Worm (Caenorhabditis elegans): Measurements from ENCODE around the gene C06C6.9.

C06C6.9 gene

ce11 chrV:16036166-16036565 is 39.6 kb upstream of the C06C6.9 start, which contains the start of gene T10C6.10 (continued):
- TF ChIP-seq hlh-12 (tag; optimal IDR thresholded peaks at IDR 0.05) (no peak), pha-4 (tag; optimal IDR thresholded peaks at IDR 0.05) (no peak), B0019.2 (GFP tag; conservative IDR thresholded peaks at IDR 0.05) (no peak), hmg-20 (GFP tag; IDR thresholded peaks at IDR 0.05) (no peak)

- 0 out of 2 replicates have a peak, but pooled peaks have one; percentile 39 for TF ChIP-seq zfh-2 (GFP tag; conservative IDR thresholded peaks at IDR 0.05)
- no peak for TF ChIP-seq egl-18 (GFP tag; IDR thresholded peaks at IDR 0.05)
- no peak for TF ChIP-seq ztf-22 (GFP tag; optimal IDR thresholded peaks at IDR 0.05)
- TF ChIP-seq aptf-2 (GFP tag; conservative IDR thresholded peaks at IDR 0.05): peak; percentile 99
- no peak for TF ChIP-seq snpc-1.3 (tag; optimal IDR thresholded peaks at IDR 0.05; ENCODE audit: insufficient read depth)
- TF ChIP-seq ceh-100 (GFP tag; IDR thresholded peaks at IDR 0.05): no peak
- no peak for TF ChIP-seq ztf-6 (GFP tag; IDR thresholded peaks at IDR 0.05)
- TF ChIP-seq rec-8 (tag; optimal IDR thresholded peaks at IDR 0.05): no peak
- TF ChIP-seq let-607 (tag; optimal IDR thresholded peaks at IDR 0.05): no peak
- TF ChIP-seq nhr-80 (tag; optimal IDR thresholded peaks at IDR 0.05): no peak
- TF ChIP-seq K12H6.12 (tag; optimal IDR thresholded peaks at IDR 0.05): no peak
- peak; percentile 86 for TF ChIP-seq madf-6 (GFP tag; IDR thresholded peaks at IDR 0.05)
- TF ChIP-seq aptf-3 (GFP tag; IDR thresholded peaks at IDR 0.05): peak; percentile 97
- TF ChIP-seq F57C9.4 (tag; optimal IDR thresholded peaks at IDR 0.05): no peak
- no peak for TF ChIP-seq nhr-120 (GFP tag; IDR thresholded peaks at IDR 0.05)
- TF ChIP-seq sptf-2 (GFP tag; optimal IDR thresholded peaks at IDR 0.05): no peak
- TF ChIP-seq C06A6.2 (GFP tag; conservative IDR thresholded peaks at IDR 0.05): no peak
- no peak for TF ChIP-seq lin-40 (tag; optimal IDR thresholded peaks at IDR 0.05)
- no peak for TF ChIP-seq egrh-3 (GFP tag; IDR thresholded peaks at IDR 0.05)
- TF ChIP-seq madf-8 (GFP tag; conservative IDR thresholded peaks at IDR 0.05): peak; percentile 56; the same call in 1 of the 2 replicates
- no peak for TF ChIP-seq attf-3 (GFP tag; conservative IDR thresholded peaks at IDR 0.05)
- TF ChIP-seq lsy-27 (tag; optimal IDR thresholded peaks at IDR 0.05; ENCODE audit: borderline replicate concordance, insufficient read depth): no peak
- TF ChIP-seq nhr-90 (tag; optimal IDR thresholded peaks at IDR 0.05): no peak
- TF ChIP-seq cebp-1 (GFP tag; IDR thresholded peaks at IDR 0.05): no peak
- no peak for TF ChIP-seq cebp-1 (tag; optimal IDR thresholded peaks at IDR 0.05)
- no peak for TF ChIP-seq F37B4.10 (GFP tag; IDR thresholded peaks at IDR 0.05)
- TF ChIP-seq C17E4.6 (GFP tag; IDR thresholded peaks at IDR 0.05): no peak
- no peak for TF ChIP-seq zim-3 (tag; optimal IDR thresholded peaks at IDR 0.05)
- no peak for TF ChIP-seq ztf-3 (GFP tag; optimal IDR thresholded peaks at IDR 0.05)
- TF ChIP-seq B0336.3 (GFP tag; IDR thresholded peaks at IDR 0.05): no peak
- TF ChIP-seq mes-4 (tag; optimal IDR thresholded peaks at IDR 0.05): no peak
- no peak for TF ChIP-seq hlh-26 (GFP tag; conservative IDR thresholded peaks at IDR 0.05)
- TF ChIP-seq Y95B8A.8 (GFP tag; IDR thresholded peaks at IDR 0.05): no peak
These were observed 36.9 kb upstream of the C06C6.9 start for ce11 chrV:16033491-16033890.

- TF ChIP-seq sptf-2 (GFP tag; optimal IDR thresholded peaks at IDR 0.05): no peak
- TF ChIP-seq F57C9.4 (tag; optimal IDR thresholded peaks at IDR 0.05): no peak
- TF ChIP-seq hrde-1 (tag; optimal IDR thresholded peaks at IDR 0.05; ENCODE audit: borderline replicate concordance): no peak
- no peak for TF ChIP-seq Y95B8A.8 (GFP tag; IDR thresholded peaks at IDR 0.05)
- TF ChIP-seq bed-2 (GFP tag; IDR thresholded peaks at IDR 0.05): no peak
- no peak for TF ChIP-seq snpc-1.3 (tag; optimal IDR thresholded peaks at IDR 0.05; ENCODE audit: insufficient read depth)
- no peak for TF ChIP-seq snpc-4 (GFP tag; optimal IDR thresholded peaks at IDR 0.05)
- TF ChIP-seq snpc-4 (tag; optimal IDR thresholded peaks at IDR 0.05): no peak
- no peak for TF ChIP-seq akir-1 (GFP tag; optimal IDR thresholded peaks at IDR 0.05)
- no peak for TF ChIP-seq F49E8.2 (tag; optimal IDR thresholded peaks at IDR 0.05; ENCODE audit: insufficient read depth)
These were observed 36.2 kb upstream of the C06C6.9 start, which contains the start of gene T10C6.16 for ce11 chrV:16032761-16033160. TSS of gene T10C6.16 (minus strand) at chrV:16033005.
